Fruit fly (Drosophila melanogaster): ENCODE results near the gene orb2.

orb2 gene

dm6 chr3L:8966324-8967011 lies 12.2 kb upstream of the orb2 start, which contains the start of the genes CG5653 and CG5021 (continued):
- TF ChIP-seq CG4360 (GFP tag; IDR thresholded peaks at IDR 0.05): peak; percentile 81
- TF ChIP-seq pum (GFP tag; optimal IDR thresholded peaks at IDR 0.05): no peak
- TF ChIP-seq CG17186 (GFP tag; optimal IDR thresholded peaks at IDR 0.05): no peak
- no peak for TF ChIP-seq Hsf (GFP tag; optimal IDR thresholded peaks at IDR 0.05)
- no peak for TF ChIP-seq CG8944 (GFP tag; optimal IDR thresholded peaks at IDR 0.05)
- no peak for TF ChIP-seq emc (GFP tag; optimal IDR thresholded peaks at IDR 0.05)
- TF ChIP-seq CG5953 (GFP tag; IDR thresholded peaks at IDR 0.05): no peak
- TF ChIP-seq sd (tag; optimal IDR thresholded peaks at IDR 0.05): no peak
- no peak for TF ChIP-seq CG6765 (GFP tag; optimal IDR thresholded peaks at IDR 0.05)
- TF ChIP-seq dm (GFP tag; optimal IDR thresholded peaks at IDR 0.05): no peak
- TF ChIP-seq chm (GFP tag; IDR thresholded peaks at IDR 0.05): no peak
- TF ChIP-seq insv (GFP tag; optimal IDR thresholded peaks at IDR 0.05): no peak
- TF ChIP-seq Mes4 (GFP tag; optimal IDR thresholded peaks at IDR 0.05): no peak
- TF ChIP-seq repo (GFP tag; optimal IDR thresholded peaks at IDR 0.05): no peak
- TF ChIP-seq Doc2 (GFP tag; IDR thresholded peaks at IDR 0.05): no peak
- TF ChIP-seq Atf-2 (GFP tag; optimal IDR thresholded peaks at IDR 0.05): no peak
- TF ChIP-seq fd102C (GFP tag; optimal IDR thresholded peaks at IDR 0.05): no peak
- TF ChIP-seq CG6813 (GFP tag; optimal IDR thresholded peaks at IDR 0.05): no peak
- TF ChIP-seq CG10209 (GFP tag; optimal IDR thresholded peaks at IDR 0.05): no peak
- no peak for TF ChIP-seq Xbp1 (GFP tag; optimal IDR thresholded peaks at IDR 0.05)
- no peak for TF ChIP-seq CG32767 (GFP tag; IDR thresholded peaks at IDR 0.05)
- no peak for TF ChIP-seq CG3726 (GFP tag; IDR thresholded peaks at IDR 0.05)
- TF ChIP-seq MBD-R2 (GFP tag; IDR thresholded peaks at IDR 0.05): peak; percentile 62; the same call in 1 of the 2 replicates
- no peak for TF ChIP-seq Ssrp (tag; optimal IDR thresholded peaks at IDR 0.05)
- TF ChIP-seq CG7357 (GFP tag; IDR thresholded peaks at IDR 0.05): no peak
- TF ChIP-seq grau (tag; optimal IDR thresholded peaks at IDR 0.05): no peak
- no peak; the same call in 1 of the 2 replicates for TF ChIP-seq sna (GFP tag; IDR thresholded peaks at IDR 0.05; ENCODE audit: partially characterized antibody)
- peak; percentile 51; the same call in 1 of the 3 replicates for TF ChIP-seq zen2 (GFP tag; IDR thresholded peaks at IDR 0.05; ENCODE audit: partially characterized antibody)
- no peak for TF ChIP-seq CG15073 (GFP tag; optimal IDR thresholded peaks at IDR 0.05)
- no peak for TF ChIP-seq Jarid2 (GFP tag; optimal IDR thresholded peaks at IDR 0.05)
- TF ChIP-seq CG6683 (GFP tag; optimal IDR thresholded peaks at IDR 0.05): no peak
- TF ChIP-seq p53 (GFP tag; optimal IDR thresholded peaks at IDR 0.05): no peak
- no peak for TF ChIP-seq CG11093 (GFP tag; IDR thresholded peaks at IDR 0.05)
- TF ChIP-seq bcd (GFP tag; optimal IDR thresholded peaks at IDR 0.05): no peak
- TF ChIP-seq vfl (GFP tag; optimal IDR thresholded peaks at IDR 0.05): no peak
- peak; percentile 95 for TF ChIP-seq E2f2 (GFP tag; IDR thresholded peaks at IDR 0.05)
- no peak for TF ChIP-seq CG17359 (tag; optimal IDR thresholded peaks at IDR 0.05)
- TF ChIP-seq pzg (GFP tag; optimal IDR thresholded peaks at IDR 0.05): peak; percentile 87
- TF ChIP-seq eve (GFP tag; optimal IDR thresholded peaks at IDR 0.05): no peak
- TF ChIP-seq CG2116 (GFP tag; optimal IDR thresholded peaks at IDR 0.05): peak; percentile 58
- no peak for TF ChIP-seq ara (GFP tag; IDR thresholded peaks at IDR 0.05)
- TF ChIP-seq Elba2 (GFP tag; optimal IDR thresholded peaks at IDR 0.05): no peak
- no peak for TF ChIP-seq CG7271 (tag; optimal IDR thresholded peaks at IDR 0.05)
- TF ChIP-seq CG9876 (GFP tag; optimal IDR thresholded peaks at IDR 0.05): no peak
- TF ChIP-seq CG3065 (GFP tag; optimal IDR thresholded peaks at IDR 0.05): no peak
- TF ChIP-seq Kr (GFP tag; optimal IDR thresholded peaks at IDR 0.05): no peak
- TF ChIP-seq CG33557 (GFP tag; optimal IDR thresholded peaks at IDR 0.05): no peak
- no peak for TF ChIP-seq btn (GFP tag; optimal IDR thresholded peaks at IDR 0.05)
- no peak for TF ChIP-seq Trl (optimal IDR thresholded peaks at IDR 0.05)
- no peak for TF ChIP-seq Trl (GFP tag; optimal IDR thresholded peaks at IDR 0.05)
- no peak for TF ChIP-seq schlank (tag; optimal IDR thresholded peaks at IDR 0.05)

Data from whole organism, embryonic.